Fruit fly (Drosophila melanogaster) whole organism, wandering third instar larva: ENCODE measurements around the gene Diap1.

ENCODE experiments used
- Abd-B ChIP-seq: fragments of >200 bp; optimal IDR thresholded peaks from 2 replicates; lab custom pipeline; 2017; ENCODE audit warnings: missing biosample characterization, missing genetic modification characterization
- CG32264 ChIP-seq: fragments of 200-800 bp; sonication (Bioruptor generic); optimal IDR thresholded peaks from 2 replicates; lab custom pipeline; 2016; ENCODE audit warnings: missing biosample characterization, missing genetic modification characterization
- CG9705 ChIP-seq: fragments of 200-800 bp; sonication (Bioruptor generic); optimal IDR thresholded peaks from 2 replicates; lab custom pipeline; 2018; ENCODE audit warnings: missing biosample characterization, mild to moderate bottlenecking, missing genetic modification characterization
- CrebA ChIP-seq: fragments of 200-800 bp; sonication (Bioruptor generic); optimal IDR thresholded peaks from 2 replicates; lab custom pipeline; 2016; ENCODE audit warnings: missing biosample characterization, mild to moderate bottlenecking, missing genetic modification characterization, borderline replicate concordance
- Dfd ChIP-seq: fragments of >200 bp; optimal IDR thresholded peaks from 2 replicates; lab custom pipeline; 2017; ENCODE audit warnings: missing biosample characterization, missing genetic modification characterization
- Dif ChIP-seq: fragments of 200-275, 200-300 bp; sonication (Bioruptor generic); optimal IDR thresholded peaks from 2 replicates; lab custom pipeline; 2018; ENCODE audit warnings: missing biosample characterization, missing genetic modification characterization; ENCODE audit not compliant: partially characterized antibody
- GATAd ChIP-seq: sonication (Bioruptor generic); optimal IDR thresholded peaks from 2 replicates; lab custom pipeline; 2016; ENCODE audit warnings: missing biosample characterization, missing genetic modification characterization
- HLH106 ChIP-seq: fragments of 200-800 bp; optimal IDR thresholded peaks from 3 replicates; lab custom pipeline; 2019; ENCODE audit warnings: missing biosample characterization, mild to moderate bottlenecking, missing genetic modification characterization, moderate library complexity
- Hnf4 ChIP-seq: fragments of 200-800 bp; sonication (Bioruptor generic); optimal IDR thresholded peaks from 2 replicates; lab custom pipeline; 2016; ENCODE audit warnings: missing biosample characterization, mild to moderate bottlenecking, missing genetic modification characterization
- Hr78 ChIP-seq: fragments of >200 bp; optimal IDR thresholded peaks from 2 replicates; lab custom pipeline; 2017; ENCODE audit warnings: missing biosample characterization, missing genetic modification characterization
- Hr83 ChIP-seq: fragments of 200-300 bp; sonication (Bioruptor generic); optimal IDR thresholded peaks from 2 replicates; lab custom pipeline; 2016; ENCODE audit warnings: missing biosample characterization, mild to moderate bottlenecking, missing genetic modification characterization, moderate library complexity; ENCODE audit not compliant: poor library complexity, severe bottlenecking
- Jra ChIP-seq: sonication (Bioruptor generic); optimal IDR thresholded peaks from 2 replicates; lab custom pipeline; 2016; ENCODE audit warnings: missing biosample characterization, missing genetic modification characterization
- Mio ChIP-seq: sonication (Bioruptor generic); optimal IDR thresholded peaks from 2 replicates; lab custom pipeline; 2016; ENCODE audit warnings: missing biosample characterization, missing genetic modification characterization
- Myc ChIP-seq: fragments of >200 bp; optimal IDR thresholded peaks from 2 replicates; lab custom pipeline; 2017
- N ChIP-seq: fragments of >200 bp; optimal IDR thresholded peaks from 2 replicates; lab custom pipeline; 2018; ENCODE audit warnings: missing biosample characterization, missing external identifiers, missing genetic modification characterization
- OdsH ChIP-seq: fragments of 200-800 bp; sonication (Bioruptor generic); optimal IDR thresholded peaks from 2 replicates; lab custom pipeline; 2016; ENCODE audit warnings: missing biosample characterization, mild to moderate bottlenecking, missing genetic modification characterization
- Rel ChIP-seq, 2 experiments: fragments of 200-800 bp; sonication (Bioruptor generic) in 1 of 2; optimal IDR thresholded peaks; 2 replicates in 1 of 2; 3 replicates in 1 of 2; lab custom pipeline; 2016 to 2019; ENCODE audit warnings: mild to moderate bottlenecking in 2 of 2, missing biosample characterization in 2 of 2, missing genetic modification characterization in 2 of 2, moderate library complexity in 1 of 2
- Sp1 ChIP-seq: fragments of 200-800 bp; sonication (Bioruptor generic); optimal IDR thresholded peaks from 3 replicates; lab custom pipeline; 2019; ENCODE audit warnings: missing biosample characterization, mild to moderate bottlenecking, missing genetic modification characterization, moderate library complexity
- Vsx2 ChIP-seq: fragments of 200-300, 225-300 bp; sonication (Bioruptor generic); optimal IDR thresholded peaks from 2 replicates; lab custom pipeline; 2018; ENCODE audit warnings: missing biosample characterization, missing genetic modification characterization; ENCODE audit not compliant: partially characterized antibody
- br ChIP-seq: fragments of 200-800 bp; sonication (Bioruptor generic); optimal IDR thresholded peaks from 2 replicates; lab custom pipeline; 2016; ENCODE audit warnings: missing biosample characterization, missing genetic modification characterization
- brk ChIP-seq: fragments of 200-800 bp; sonication (Bioruptor generic); optimal IDR thresholded peaks from 2 replicates; lab custom pipeline; 2016; ENCODE audit warnings: missing biosample characterization, mild to moderate bottlenecking, missing genetic modification characterization
- dl ChIP-seq, 2 experiments: fragments of 175-275, 200-275 bp in 1 of 2; fragments of 200-275 bp in 1 of 2; sonication (Bioruptor generic); optimal IDR thresholded peaks; lab custom pipeline; 2018; ENCODE audit warnings: mild to moderate bottlenecking in 2 of 2, missing biosample characterization in 2 of 2, missing genetic modification characterization in 2 of 2, moderate library complexity in 2 of 2; ENCODE audit not compliant: partially characterized antibody in 2 of 2, insufficient read depth in 1 of 2
- dmrt93B ChIP-seq: fragments of 200-800 bp; sonication (Bioruptor generic); optimal IDR thresholded peaks from 2 replicates; lab custom pipeline; 2018; ENCODE audit warnings: missing biosample characterization, mild to moderate bottlenecking, missing genetic modification characterization
- dsf ChIP-seq: sonication (Bioruptor generic); optimal IDR thresholded peaks from 2 replicates; lab custom pipeline; 2016; ENCODE audit warnings: missing biosample characterization, missing genetic modification characterization, borderline replicate concordance
- ey ChIP-seq: fragments of 200-800 bp; sonication (Bioruptor generic); optimal IDR thresholded peaks from 2 replicates; lab custom pipeline; 2016; ENCODE audit warnings: missing biosample characterization, missing genetic modification characterization
- foxo ChIP-seq, 2 experiments: fragments of 200-800 bp; sonication (Bioruptor generic); optimal IDR thresholded peaks; 2 replicates in 1 of 2; 3 replicates in 1 of 2; lab custom pipeline; 2016 to 2017; ENCODE audit warnings: missing biosample characterization in 2 of 2, missing genetic modification characterization in 2 of 2
- fru ChIP-seq: fragments of 200-800 bp; sonication (Bioruptor generic); optimal IDR thresholded peaks from 3 replicates; lab custom pipeline; 2016; ENCODE audit warnings: missing biosample characterization, mild to moderate bottlenecking, missing genetic modification characterization
- h ChIP-seq: fragments of 200-800 bp; sonication (Bioruptor generic); optimal IDR thresholded peaks from 3 replicates; lab custom pipeline; 2016; ENCODE audit warnings: missing biosample characterization, mild to moderate bottlenecking, missing genetic modification characterization
- jim ChIP-seq: fragments of 175-275, 200-325 bp; sonication (Bioruptor generic); optimal IDR thresholded peaks from 2 replicates; lab custom pipeline; 2016; ENCODE audit warnings: missing biosample characterization, mild to moderate bottlenecking, missing genetic modification characterization
- lola ChIP-seq: fragments of >200 bp; optimal IDR thresholded peaks from 2 replicates; lab custom pipeline; 2017; ENCODE audit warnings: missing biosample characterization, missing genetic modification characterization
- pan ChIP-seq: fragments of >200 bp; optimal IDR thresholded peaks from 2 replicates; lab custom pipeline; 2017
- psq ChIP-seq: fragments of 200-800 bp; sonication (Bioruptor generic); optimal IDR thresholded peaks from 3 replicates; lab custom pipeline; 2017; ENCODE audit warnings: missing biosample characterization, mild to moderate bottlenecking, missing genetic modification characterization, moderate library complexity
- rgr ChIP-seq: fragments of 200-800 bp; sonication (Bioruptor generic); optimal IDR thresholded peaks from 3 replicates; lab custom pipeline; 2016; ENCODE audit warnings: missing biosample characterization, mild to moderate bottlenecking, missing genetic modification characterization
- sage ChIP-seq: fragments of 200-800 bp; sonication (Bioruptor generic); optimal IDR thresholded peaks from 2 replicates; lab custom pipeline; 2016; ENCODE audit warnings: missing biosample characterization, mild to moderate bottlenecking, missing genetic modification characterization
- sv ChIP-seq: fragments of 200-800 bp; sonication (Bioruptor generic); optimal IDR thresholded peaks from 3 replicates; lab custom pipeline; 2016; ENCODE audit warnings: missing biosample characterization, missing genetic modification characterization
- tai ChIP-seq: sonication (Bioruptor generic); optimal IDR thresholded peaks from 2 replicates; lab custom pipeline; 2016; ENCODE audit warnings: missing biosample characterization, missing genetic modification characterization
- usp ChIP-seq: fragments of >200 bp; optimal IDR thresholded peaks from 2 replicates; lab custom pipeline; 2017; ENCODE audit warnings: missing biosample characterization, missing genetic modification characterization
- woc ChIP-seq: sonication (Bioruptor generic); optimal IDR thresholded peaks from 2 replicates; lab custom pipeline; 2016; ENCODE audit warnings: missing biosample characterization, mild to moderate bottlenecking, missing genetic modification characterization

The Diap1 gene

dm6 chr3L:16002116-16002716 is 48.6 kb downstream of the Diap1 start:
- TF ChIP-seq fru (GFP tag; lab: Kevin White, UChicago) = peak; percentile 34
- no peak for TF ChIP-seq dsf (GFP tag; lab: Kevin White, UChicago)
- no peak for TF ChIP-seq woc
- no peak for TF ChIP-seq foxo (GFP tag; optimal IDR thresholded peaks at IDR 0.05; lab: Kevin White, UChicago)
- TF ChIP-seq Dfd = no peak
- no peak for TF ChIP-seq OdsH (GFP tag; lab: Kevin White, UChicago)
- peak; percentile 12 for TF ChIP-seq psq
- TF ChIP-seq HLH106 (tag; lab: Kevin White, UChicago) = no peak
- no peak for TF ChIP-seq Sp1 (GFP tag; lab: Kevin White, UChicago)
- peak; percentile 11 for TF ChIP-seq CrebA (GFP tag; lab: Kevin White, UChicago)

- TF ChIP-seq psq (peak; percentile 38), Sp1 (GFP tag; lab: Kevin White, UChicago) (peak; percentile 54), jim (no peak), brk (GFP tag; lab: Kevin White, UChicago) (peak; percentile 42), dmrt93B (no peak), Hr78 (GFP tag; lab: Kevin White, UChicago) (no peak), Vsx2 (GFP tag; lab: Kevin White, UChicago) (no peak), HLH106 (tag; lab: Kevin White, UChicago) (peak; percentile 62), Mio (no peak), lola (GFP tag; lab: Kevin White, UChicago) (no peak), woc (peak; percentile 30), N (no peak), dsf (GFP tag; lab: Kevin White, UChicago) (no peak), h (GFP tag; lab: Kevin White, UChicago) (peak; percentile 76), CG32264 (GFP tag; lab: Kevin White, UChicago) (peak; percentile 6), Myc (lab: Kevin White, UChicago) (no peak), sage (GFP tag; lab: Kevin White, UChicago) (no peak), usp (no peak), Dif (no peak), sv (peak; percentile 55), foxo (GFP tag; optimal IDR thresholded peaks at IDR 0.05; lab: Kevin White, UChicago) (peak in 1 of 2 experiments; percentile 68), Rel (GFP tag; optimal IDR thresholded peaks at IDR 0.05; lab: Kevin White, UChicago) (no peak), Rel (tag; optimal IDR thresholded peaks at IDR 0.05; lab: Kevin White, UChicago) (peak; percentile 58), fru (GFP tag; lab: Kevin White, UChicago) (peak; percentile 70), pan (lab: Kevin White, UChicago) (no peak), Hr83 (no peak), Jra (GFP tag; lab: Kevin White, UChicago) (peak; percentile 34), Dfd (no peak), GATAd (no peak), dl (GFP tag; optimal IDR thresholded peaks at IDR 0.05; lab: Kevin White, UChicago; ENCODE audit: insufficient read depth in 1 of 2, partially characterized antibody in 2 of 2) (no peak), br (GFP tag; lab: Kevin White, UChicago) (peak; percentile 66), rgr (GFP tag; lab: Kevin White, UChicago) (peak; percentile 66), OdsH (GFP tag; lab: Kevin White, UChicago) (peak; percentile 79), ey (GFP tag; lab: Kevin White, UChicago) (peak; percentile 77), Hnf4 (GFP tag; lab: Kevin White, UChicago) (peak; percentile 47), tai (GFP tag; lab: Kevin White, UChicago) (no peak), Abd-B (GFP tag; lab: Kevin White, UChicago) (no peak), CrebA (GFP tag; lab: Kevin White, UChicago) (no peak), CG9705 (GFP tag; lab: Kevin White, UChicago) (no peak)
Observed at dm6 chr3L:16001164-16001679, 49.6 kb downstream of the Diap1 start.
